Worm (Caenorhabditis elegans) whole organism, young adult: ENCODE results near the gene C27C12.4.

Experiments
- B0019.2 ChIP-seq: fragments of 200-800 bp; sonication (Bioruptor generic); conservative IDR thresholded peaks from 2 replicates; pipeline ENCODE4 v1.3.6; 2022; ENCODE audit warnings: missing genetic modification reagents, missing genetic modification characterization, missing compliant biosample characterization
- B0035.1 ChIP-seq: sonication (generic microtip); optimal IDR thresholded peaks from 2 replicates; lab custom pipeline; 2016; ENCODE audit warnings: missing genetic modification characterization, mild to moderate bottlenecking, missing compliant biosample characterization, missing genotype, missing genetic modification reagents
- B0261.1 ChIP-seq: sonication (generic microtip); optimal IDR thresholded peaks from 2 replicates; lab custom pipeline; 2016; ENCODE audit warnings: mild to moderate bottlenecking, missing genetic modification characterization, moderate library complexity, missing compliant biosample characterization
- C17E4.6 ChIP-seq: fragments of 200-800 bp; sonication (Bioruptor generic); IDR thresholded peaks from 2 replicates; pipeline ENCODE4 v1.3.6; 2022; ENCODE audit warnings: missing genetic modification reagents, missing genetic modification characterization, missing compliant biosample characterization
- F22D6.2 ChIP-seq: sonication (generic microtip); optimal IDR thresholded peaks from 2 replicates; lab custom pipeline; 2016; ENCODE audit warnings: mild to moderate bottlenecking, missing genetic modification characterization, missing compliant biosample characterization
- F23B12.7 ChIP-seq: sonication (generic microtip); optimal IDR thresholded peaks from 2 replicates; lab custom pipeline; 2017; ENCODE audit warnings: missing genetic modification characterization, mild to moderate bottlenecking, missing compliant biosample characterization, antibody characterized with exemption, moderate library complexity; ENCODE audit not compliant: insufficient read depth
- F33H1.4 ChIP-seq: fragments of 200-800 bp; sonication (Bioruptor generic); IDR thresholded peaks from 2 replicates; pipeline ENCODE4 v1.3.6; 2022; ENCODE audit warnings: missing genetic modification reagents, missing genetic modification characterization, missing compliant biosample characterization
- F55B11.4 ChIP-seq: sonication (generic microtip); optimal IDR thresholded peaks from 2 replicates; lab custom pipeline; 2016; ENCODE audit warnings: missing compliant biosample characterization, missing genetic modification characterization, borderline replicate concordance; ENCODE audit not compliant: insufficient read depth
- F57A8.1 ChIP-seq: fragments of 200-800 bp; sonication (Bioruptor generic); optimal IDR thresholded peaks from 2 replicates; lab custom pipeline; 2018; ENCODE audit warnings: mild to moderate bottlenecking, missing genetic modification characterization, moderate library complexity, missing compliant biosample characterization
- F57C9.4 ChIP-seq: sonication (generic microtip); optimal IDR thresholded peaks from 2 replicates; lab custom pipeline; 2017; ENCODE audit warnings: mild to moderate bottlenecking, missing genetic modification characterization, missing compliant biosample characterization
- K11D2.4 ChIP-seq: fragments of 200-800 bp; sonication (Bioruptor generic); IDR thresholded peaks from 2 replicates; pipeline ENCODE4 v1.3.6; 2022; ENCODE audit warnings: missing genetic modification reagents, missing genetic modification characterization, missing compliant biosample characterization
- K12H6.12 ChIP-seq: fragments of 200-800 bp; sonication (Bioruptor generic); optimal IDR thresholded peaks from 2 replicates; lab custom pipeline; 2018; ENCODE audit warnings: mild to moderate bottlenecking, missing genetic modification characterization, missing compliant biosample characterization
- T07F8.4 ChIP-seq: sonication (generic microtip); optimal IDR thresholded peaks from 2 replicates; lab custom pipeline; 2016; ENCODE audit warnings: mild to moderate bottlenecking, missing genetic modification characterization, moderate library complexity, missing compliant biosample characterization
- T26A5.8 ChIP-seq: sonication (generic microtip); optimal IDR thresholded peaks from 2 replicates; lab custom pipeline; 2016; ENCODE audit warnings: missing genetic modification characterization, missing compliant biosample characterization
- Y53G8AR.9 ChIP-seq: fragments of 200-800 bp; sonication (Bioruptor generic); conservative IDR thresholded peaks from 2 replicates; pipeline ENCODE4 v1.3.6; 2022; ENCODE audit warnings: missing genetic modification reagents, missing genetic modification characterization, missing compliant biosample characterization
- Y56A3A.18 ChIP-seq: fragments of 200-800 bp; sonication (Bioruptor generic); IDR thresholded peaks from 2 replicates; pipeline ENCODE4 v1.3.6; 2022; ENCODE audit warnings: missing genetic modification reagents, missing genetic modification characterization, missing compliant biosample characterization
- Y67H2A.10 ChIP-seq: fragments of 200-800 bp; sonication (Bioruptor generic); conservative IDR thresholded peaks from 2 replicates; pipeline ENCODE4 v1.3.6; 2022; ENCODE audit warnings: missing genetic modification reagents, missing genetic modification characterization, missing compliant biosample characterization
- Y95B8A.8 ChIP-seq: fragments of 200-800 bp; sonication (Bioruptor generic); IDR thresholded peaks from 2 replicates; pipeline ENCODE4 v1.3.6; 2022; ENCODE audit warnings: missing genetic modification reagents, missing genetic modification characterization, missing compliant biosample characterization
- aptf-2 ChIP-seq: fragments of 200-800 bp; sonication (Bioruptor generic); conservative IDR thresholded peaks from 2 replicates; pipeline ENCODE4 v1.3.6; 2022; ENCODE audit warnings: missing genetic modification reagents, missing genetic modification characterization, missing compliant biosample characterization
- athp-1 ChIP-seq: sonication (generic microtip); optimal IDR thresholded peaks from 2 replicates; lab custom pipeline; 2017; ENCODE audit warnings: mild to moderate bottlenecking, missing genetic modification characterization, missing compliant biosample characterization
- bed-1 ChIP-seq: fragments of 200-800 bp; sonication (Bioruptor generic); IDR thresholded peaks from 2 replicates; pipeline ENCODE4 v1.3.6; 2022; ENCODE audit warnings: missing genetic modification reagents, missing genetic modification characterization, missing compliant biosample characterization
- cebp-2 ChIP-seq: fragments of 200-800 bp; sonication (Bioruptor generic); IDR thresholded peaks from 2 replicates; pipeline ENCODE4 v1.3.6; 2022; ENCODE audit warnings: missing genetic modification characterization, missing compliant biosample characterization
- ceh-100 ChIP-seq: fragments of 200-800 bp; sonication (Bioruptor generic); IDR thresholded peaks from 2 replicates; pipeline ENCODE4 v1.3.6; 2022; ENCODE audit warnings: missing genetic modification reagents, missing genetic modification characterization, missing compliant biosample characterization
- ceh-27 ChIP-seq: fragments of 200-800 bp; sonication (Bioruptor generic); optimal IDR thresholded peaks from 2 replicates; lab custom pipeline; 2018; ENCODE audit warnings: mild to moderate bottlenecking, missing genetic modification characterization, moderate library complexity, missing compliant biosample characterization
- ceh-91 ChIP-seq: fragments of 200-800 bp; sonication (Bioruptor generic); IDR thresholded peaks from 2 replicates; pipeline ENCODE4 v1.3.6; 2022; ENCODE audit warnings: missing genetic modification reagents, missing genetic modification characterization, missing compliant biosample characterization
- die-1 ChIP-seq: sonication (generic microtip); optimal IDR thresholded peaks from 2 replicates; lab custom pipeline; 2016; ENCODE audit warnings: missing genotype, mild to moderate bottlenecking, missing genetic modification characterization, missing compliant biosample characterization
- dpff-1 ChIP-seq: sonication (generic microtip); optimal IDR thresholded peaks from 2 replicates; lab custom pipeline; 2017; ENCODE audit warnings: mild to moderate bottlenecking, missing genetic modification characterization, missing compliant biosample characterization
- egl-18 ChIP-seq: fragments of 200-800 bp; sonication (Bioruptor generic); IDR thresholded peaks from 2 replicates; pipeline ENCODE4 v1.3.6; 2022; ENCODE audit warnings: missing genetic modification reagents, missing genetic modification characterization, missing compliant biosample characterization
- egl-44 ChIP-seq: fragments of 200-800 bp; sonication (Bioruptor generic); IDR thresholded peaks from 2 replicates; pipeline ENCODE4 v1.3.6; 2022; ENCODE audit warnings: missing genetic modification reagents, missing genetic modification characterization, missing compliant biosample characterization
- egrh-3 ChIP-seq: fragments of 200-800 bp; sonication (Bioruptor generic); IDR thresholded peaks from 2 replicates; pipeline ENCODE4 v1.3.6; 2022; ENCODE audit warnings: missing genetic modification reagents, missing genetic modification characterization, missing compliant biosample characterization
- ets-4 ChIP-seq: fragments of 200-800 bp; sonication (Bioruptor generic); optimal IDR thresholded peaks from 2 replicates; lab custom pipeline; 2018; ENCODE audit warnings: mild to moderate bottlenecking, missing genetic modification characterization, missing compliant biosample characterization
- hlh-12 ChIP-seq: sonication (generic microtip); optimal IDR thresholded peaks from 2 replicates; lab custom pipeline; 2016; ENCODE audit warnings: missing genetic modification characterization, missing compliant biosample characterization
- hmg-20 ChIP-seq: fragments of 200-800 bp; sonication (Bioruptor generic); IDR thresholded peaks from 2 replicates; pipeline ENCODE4 v1.3.6; 2022; ENCODE audit warnings: missing genetic modification reagents, missing genetic modification characterization, missing compliant biosample characterization
- madf-8 ChIP-seq: fragments of 200-800 bp; sonication (Bioruptor generic); conservative IDR thresholded peaks from 2 replicates; pipeline ENCODE4 v1.3.6; 2022; ENCODE audit warnings: missing genetic modification reagents, missing genetic modification characterization, missing compliant biosample characterization
- mes-4 ChIP-seq: sonication (generic microtip); optimal IDR thresholded peaks from 2 replicates; lab custom pipeline; 2016; ENCODE audit warnings: missing genotype, missing genetic modification characterization, missing compliant biosample characterization
- nfyb-1 ChIP-seq: fragments of 200-800 bp; sonication (Bioruptor generic); IDR thresholded peaks from 2 replicates; pipeline ENCODE4 v1.3.6; 2022; ENCODE audit warnings: missing genetic modification reagents, missing genetic modification characterization, missing compliant biosample characterization
- nhr-80 ChIP-seq: sonication (generic microtip); optimal IDR thresholded peaks from 2 replicates; lab custom pipeline; 2016; ENCODE audit warnings: missing genetic modification characterization, missing compliant biosample characterization
- rcor-1 ChIP-seq: fragments of 200-800 bp; sonication (Bioruptor generic); IDR thresholded peaks from 2 replicates; pipeline ENCODE4 v1.3.6; 2022; ENCODE audit warnings: missing genetic modification reagents, missing genetic modification characterization, missing compliant biosample characterization
- repo-1 ChIP-seq: sonication (generic microtip); optimal IDR thresholded peaks from 2 replicates; lab custom pipeline; 2017; ENCODE audit warnings: mild to moderate bottlenecking, missing genetic modification characterization, missing compliant biosample characterization
- sdz-38 ChIP-seq: sonication (generic microtip); optimal IDR thresholded peaks from 2 replicates; lab custom pipeline; 2016; ENCODE audit warnings: missing genotype, missing genetic modification characterization, missing compliant biosample characterization
- snpc-1.1 ChIP-seq: sonication (generic microtip); optimal IDR thresholded peaks from 2 replicates; lab custom pipeline; 2017; ENCODE audit warnings: missing genetic modification characterization, mild to moderate bottlenecking, missing compliant biosample characterization, antibody characterized with exemption, moderate library complexity, missing genotype, missing genetic modification reagents; ENCODE audit not compliant: insufficient read depth
- sptf-2 ChIP-seq: fragments of 200-800 bp; sonication (Bioruptor generic); optimal IDR thresholded peaks from 2 replicates; lab custom pipeline; 2018; ENCODE audit warnings: mild to moderate bottlenecking, missing genetic modification characterization, missing compliant biosample characterization
- tbx-9 ChIP-seq: sonication (generic microtip); optimal IDR thresholded peaks from 2 replicates; lab custom pipeline; 2016; ENCODE audit warnings: borderline replicate concordance, missing genetic modification characterization, inconsistent platforms, missing compliant biosample characterization
- unc-62 ChIP-seq: fragments of 150-350 bp; optimal IDR thresholded peaks from 2 replicates; lab custom pipeline; 2014; ENCODE audit warnings: missing biosample characterization, missing genetic modification reagents, missing genetic modification characterization
- ztf-18 ChIP-seq: sonication (generic microtip); optimal IDR thresholded peaks from 2 replicates; lab custom pipeline; 2016; ENCODE audit warnings: missing genotype, mild to moderate bottlenecking, missing genetic modification characterization, missing compliant biosample characterization
- ztf-25 ChIP-seq: fragments of 200-800 bp; sonication (Bioruptor generic); IDR thresholded peaks from 2 replicates; pipeline ENCODE4 v1.3.6; 2022; ENCODE audit warnings: missing genetic modification reagents, missing genetic modification characterization, missing compliant biosample characterization
- ztf-6 ChIP-seq: fragments of 200-800 bp; sonication (Bioruptor generic); IDR thresholded peaks from 2 replicates; pipeline ENCODE4 v1.3.6; 2022; ENCODE audit warnings: missing genetic modification reagents, missing genetic modification characterization, missing compliant biosample characterization

The C27C12.4 gene

ce11 chrX:14818464-14819259 is 35.2 kb upstream of the C27C12.4 start, which contains the start of gene epn-1 (continued):
- TF ChIP-seq B0035.1 (tag; lab: Kevin White, UChicago) (peak; percentile 84), aptf-2 (GFP tag; lab: Robert Waterston, UW) (peak; percentile 35), B0261.1 (tag; lab: Kevin White, UChicago) (peak; percentile 29), rcor-1 (GFP tag; lab: Robert Waterston, UW) (peak; percentile 74), Y53G8AR.9 (peak; percentile 95), madf-8 (GFP tag; lab: Robert Waterston, UW) (no peak), K12H6.12 (peak; percentile 99), hlh-12 (tag; lab: Kevin White, UChicago) (no peak), dpff-1 (tag; lab: Kevin White, UChicago) (no peak), egl-44 (peak; percentile 95), F57A8.1 (GFP tag; lab: Kevin White, UChicago) (no peak), hmg-20 (GFP tag; lab: Robert Waterston, UW) (no peak), Y67H2A.10 (GFP tag; lab: Robert Waterston, UW) (peak; percentile 93), die-1 (tag; lab: Kevin White, UChicago) (peak; percentile 60), F33H1.4 (GFP tag; lab: Robert Waterston, UW) (peak; percentile 29), K11D2.4 (GFP tag; lab: Robert Waterston, UW) (peak; percentile 96), Y56A3A.18 (peak; percentile 50; the same call in 1 of the 2 replicates), F57C9.4 (no peak), egrh-3 (peak; percentile 86), nfyb-1 (GFP tag; lab: Robert Waterston, UW) (peak; percentile 96), tbx-9 (no peak), F23B12.7 (peak; percentile 34), T26A5.8 (tag; lab: Kevin White, UChicago) (no peak), ceh-100 (GFP tag; lab: Robert Waterston, UW) (peak; percentile 41; the same call in 1 of the 2 replicates), T07F8.4 (tag; lab: Kevin White, UChicago) (peak; percentile 68), egl-18 (GFP tag; lab: Robert Waterston, UW) (peak; percentile 92), repo-1 (tag; lab: Kevin White, UChicago) (peak; percentile 93), snpc-1.1 (tag; lab: Kevin White, UChicago) (peak; percentile 11), F22D6.2 (tag; lab: Kevin White, UChicago) (peak; percentile 92), ceh-27 (GFP tag; lab: Kevin White, UChicago) (peak; percentile 97), ztf-6 (GFP tag; lab: Robert Waterston, UW) (0 out of 2 replicates have a peak, but pooled peaks have one; percentile 37), cebp-2 (peak; percentile 69; the same call in 1 of the 2 replicates), sptf-2 (GFP tag; lab: Kevin White, UChicago) (peak; percentile 56), nhr-80 (tag; lab: Kevin White, UChicago) (peak; percentile 99), sdz-38 (tag; lab: Kevin White, UChicago) (no peak), mes-4 (no peak), bed-1 (GFP tag; lab: Robert Waterston, UW) (no peak), F55B11.4 (tag; lab: Kevin White, UChicago) (no peak), ceh-91 (GFP tag; lab: Robert Waterston, UW) (0 out of 2 replicates have a peak, but pooled peaks have one; percentile 10), athp-1 (tag; lab: Kevin White, UChicago) (peak; percentile 96), Y95B8A.8 (GFP tag; lab: Robert Waterston, UW) (peak; percentile 90), unc-62 (GFP tag; lab: Kevin White, UChicago) (peak; percentile 39), ets-4 (peak; percentile 95), C17E4.6 (GFP tag; lab: Robert Waterston, UW) (0 out of 2 replicates have a peak, but pooled peaks have one; percentile 63), ztf-25 (GFP tag; lab: Robert Waterston, UW) (0 out of 2 replicates have a peak, but pooled peaks have one; percentile 18), ztf-18 (tag; lab: Kevin White, UChicago) (peak; percentile 81), B0019.2 (no peak)
